Fruit fly (Drosophila melanogaster): ENCODE results near the gene Pak.

DNA sequence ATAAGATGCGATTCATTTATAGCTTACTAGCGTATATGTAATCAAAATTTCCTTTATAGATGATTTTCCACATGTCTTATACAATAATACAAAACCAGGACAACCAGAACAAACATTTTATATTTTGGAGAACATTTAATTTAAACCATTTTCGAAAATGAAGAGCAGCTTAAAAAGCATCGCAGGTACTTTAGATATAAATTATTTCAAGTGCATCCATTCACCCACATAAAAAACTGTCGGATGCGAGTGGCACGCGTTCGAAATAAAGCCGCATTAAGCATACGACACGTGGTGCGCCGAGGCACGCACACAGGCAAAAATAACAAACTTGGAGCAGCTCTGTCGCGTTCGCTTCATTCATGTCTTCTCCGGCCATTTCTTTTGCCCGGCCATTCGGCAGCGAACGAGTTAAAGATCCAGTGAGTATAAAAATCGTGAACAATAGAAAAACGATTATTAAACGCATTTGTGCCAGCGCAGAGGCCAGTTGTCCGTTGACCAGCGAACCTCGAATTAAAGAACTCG, 15.7 kb upstream of the Pak start, which contains the start of gene Osi19:
- TF ChIP-seq sv (GFP tag; optimal IDR thresholded peaks at IDR 0.05) (no peak), CrebA (GFP tag; optimal IDR thresholded peaks at IDR 0.05; ENCODE audit: borderline replicate concordance) (no peak), OdsH (GFP tag; optimal IDR thresholded peaks at IDR 0.05) (no peak), br (GFP tag; optimal IDR thresholded peaks at IDR 0.05) (no peak), fru (GFP tag; optimal IDR thresholded peaks at IDR 0.05) (no peak), Hnf4 (GFP tag; optimal IDR thresholded peaks at IDR 0.05) (no peak), dmrt93B (GFP tag; optimal IDR thresholded peaks at IDR 0.05) (no peak), Hr78 (GFP tag; optimal IDR thresholded peaks at IDR 0.05) (no peak), usp (GFP tag; optimal IDR thresholded peaks at IDR 0.05) (no peak), brk (GFP tag; optimal IDR thresholded peaks at IDR 0.05) (no peak), h (GFP tag; optimal IDR thresholded peaks at IDR 0.05) (no peak), Dfd (GFP tag; optimal IDR thresholded peaks at IDR 0.05) (no peak), sage (GFP tag; optimal IDR thresholded peaks at IDR 0.05) (no peak), pan (optimal IDR thresholded peaks at IDR 0.05) (no peak)
